Worm (Caenorhabditis elegans): ENCODE results near the gene ZK546.19.
A peak's percentile ranks its signal among the peaks of the same experiment; 100 is the strongest.

ZK546.19 gene

ce11 chrII:4925198-4925764 is 16.2 kb upstream of the ZK546.19 start, which contains the start of gene aagr-2:
Gene aagr-2 (minus strand): TSS chrII:4925248.
- peak; percentile 51 for TF ChIP-seq nhr-90 (tag; optimal IDR thresholded peaks at IDR 0.05; ENCODE audit: poor library complexity)
- no peak for TF ChIP-seq unc-86 (tag; optimal IDR thresholded peaks at IDR 0.05)
- TF ChIP-seq nhr-12 (tag; optimal IDR thresholded peaks at IDR 0.05): no peak
- no peak for TF ChIP-seq lin-39 (tag; optimal IDR thresholded peaks at IDR 0.05)
- peak; percentile 36 for TF ChIP-seq nhr-71 (tag; optimal IDR thresholded peaks at IDR 0.05)
- no peak for TF ChIP-seq ceh-63 (GFP tag; optimal IDR thresholded peaks at IDR 0.05)
- TF ChIP-seq hlh-4 (tag; optimal IDR thresholded peaks at IDR 0.05): no peak
- no peak for TF ChIP-seq sox-4 (tag; optimal IDR thresholded peaks at IDR 0.05)
- TF ChIP-seq ces-1 (GFP tag; optimal IDR thresholded peaks at IDR 0.05): no peak
- TF ChIP-seq C16A3.4 (tag; optimal IDR thresholded peaks at IDR 0.05): no peak
- TF ChIP-seq fkh-4 (tag; optimal IDR thresholded peaks at IDR 0.05; ENCODE audit: borderline replicate concordance): no peak
- no peak for TF ChIP-seq hpl-2 (GFP tag; optimal IDR thresholded peaks at IDR 0.05)
- TF ChIP-seq aly-2 (tag; optimal IDR thresholded peaks at IDR 0.05): no peak
- no peak for TF ChIP-seq unc-30 (tag; optimal IDR thresholded peaks at IDR 0.05)
- TF ChIP-seq nhr-76 (tag; optimal IDR thresholded peaks at IDR 0.05): no peak
- no peak for TF ChIP-seq ceh-82 (tag; optimal IDR thresholded peaks at IDR 0.05)
- no peak for TF ChIP-seq egl-13 (tag; optimal IDR thresholded peaks at IDR 0.05)
- no peak for TF ChIP-seq snu-23 (GFP tag; optimal IDR thresholded peaks at IDR 0.05)
- no peak for TF ChIP-seq sup-37 (GFP tag; optimal IDR thresholded peaks at IDR 0.05)
- TF ChIP-seq lin-15B (tag; optimal IDR thresholded peaks at IDR 0.05): no peak
- TF ChIP-seq lsy-2 (tag; optimal IDR thresholded peaks at IDR 0.05): no peak
- TF ChIP-seq nhr-11 (tag; optimal IDR thresholded peaks at IDR 0.05): no peak
- TF ChIP-seq lin-14 (GFP tag; optimal IDR thresholded peaks at IDR 0.05): no peak
- no peak for TF ChIP-seq C34B4.2 (tag; optimal IDR thresholded peaks at IDR 0.05)
- TF ChIP-seq swsn-7 (tag; optimal IDR thresholded peaks at IDR 0.05): no peak
- TF ChIP-seq irx-1 (tag; optimal IDR thresholded peaks at IDR 0.05): no peak
- no peak for TF ChIP-seq hlh-17 (GFP tag; optimal IDR thresholded peaks at IDR 0.05; ENCODE audit: borderline replicate concordance)
- no peak for TF ChIP-seq isw-1 (GFP tag; IDR thresholded peaks at IDR 0.05)
- peak; percentile 100 for TF ChIP-seq elt-2 (tag; optimal IDR thresholded peaks at IDR 0.05)
- TF ChIP-seq fos-1 (tag; optimal IDR thresholded peaks at IDR 0.05): no peak
- no peak for TF ChIP-seq snpc-4 (tag; optimal IDR thresholded peaks at IDR 0.05)
- TF ChIP-seq dpl-1 (GFP tag; optimal IDR thresholded peaks at IDR 0.05): no peak
- TF ChIP-seq egl-27 (tag; optimal IDR thresholded peaks at IDR 0.05): no peak
- no peak for TF ChIP-seq tbx-2 (tag; optimal IDR thresholded peaks at IDR 0.05)
- no peak for TF ChIP-seq nhr-19 (GFP tag; conservative IDR thresholded peaks at IDR 0.05)
- TF ChIP-seq nhr-84 (tag; optimal IDR thresholded peaks at IDR 0.05): no peak
- TF ChIP-seq ets-5 (GFP tag; IDR thresholded peaks at IDR 0.05): no peak
- no peak for TF ChIP-seq tlp-1 (tag; optimal IDR thresholded peaks at IDR 0.05)
- no peak for TF ChIP-seq aha-1 (tag; optimal IDR thresholded peaks at IDR 0.05)
- no peak for TF ChIP-seq vab-15 (tag; optimal IDR thresholded peaks at IDR 0.05)
- no peak for TF ChIP-seq nhr-28 (tag; optimal IDR thresholded peaks at IDR 0.05)
- no peak for TF ChIP-seq elt-3 (tag; optimal IDR thresholded peaks at IDR 0.05)
- no peak for TF ChIP-seq unc-62 (GFP tag; optimal IDR thresholded peaks at IDR 0.05)
- no peak for TF ChIP-seq fkh-8 (tag; optimal IDR thresholded peaks at IDR 0.05)
- no peak for TF ChIP-seq ceh-8 (GFP tag; optimal IDR thresholded peaks at IDR 0.05)
- no peak for TF ChIP-seq ama-1 (optimal IDR thresholded peaks at IDR 0.05)
- no peak for TF ChIP-seq unc-98 (GFP tag; IDR thresholded peaks at IDR 0.05)
- TF ChIP-seq nhr-85 (tag): no peak
- TF ChIP-seq ceh-90 (tag; optimal IDR thresholded peaks at IDR 0.05): no peak
- no peak for TF ChIP-seq efl-1 (optimal IDR thresholded peaks at IDR 0.05)
- TF ChIP-seq efl-1 (GFP tag; optimal IDR thresholded peaks at IDR 0.05 in 1 of 2): peak in 1 of 2 experiments; percentile 85
- no peak for TF ChIP-seq ceh-88 (GFP tag; IDR thresholded peaks at IDR 0.05)
- no peak for TF ChIP-seq zip-4 (GFP tag; optimal IDR thresholded peaks at IDR 0.05)
- no peak for TF ChIP-seq pag-3 (tag; optimal IDR thresholded peaks at IDR 0.05; ENCODE audit: borderline replicate concordance, insufficient read depth)

All from whole organism, L1 larva.